Fruit fly (Drosophila melanogaster) whole organism, embryonic: ENCODE measurements around the gene Setx.

ENCODE experiments used
- ATbp ChIP-seq: fragments of 200-800 bp; sonication (Bioruptor generic); optimal IDR thresholded peaks from 2 replicates; lab custom pipeline; 2017; ENCODE audit warnings: missing biosample characterization, mild to moderate bottlenecking, missing genetic modification characterization, missing genetic modification reagents
- Atf-2 ChIP-seq: fragments of 200-800 bp; sonication (Bioruptor generic); optimal IDR thresholded peaks from 2 replicates; lab custom pipeline; 2016; ENCODE audit warnings: missing biosample characterization, missing genetic modification characterization
- CG10366 ChIP-seq: fragments of 200-800 bp; sonication (Bioruptor generic); IDR thresholded peaks from 2 replicates; pipeline ENCODE4 v1.3.6; 2022; ENCODE audit warnings: missing biosample characterization, missing genetic modification characterization
- CG11093 ChIP-seq: fragments of 200-800 bp; sonication (Bioruptor generic); IDR thresholded peaks from 3 replicates; pipeline ENCODE4 v1.3.6; 2022; ENCODE audit warnings: missing biosample characterization, missing genetic modification characterization
- CG12104 ChIP-seq: fragments of 200-800 bp; sonication (Bioruptor generic); optimal IDR thresholded peaks from 3 replicates; lab custom pipeline; 2016; ENCODE audit warnings: missing biosample characterization, missing genetic modification characterization
- CG12155 ChIP-seq: fragments of 200-800 bp; sonication (Bioruptor generic); optimal IDR thresholded peaks from 3 replicates; lab custom pipeline; 2016; ENCODE audit warnings: missing biosample characterization, missing genetic modification characterization
- CG12659 ChIP-seq: fragments of 200-800 bp; sonication (Bioruptor generic); optimal IDR thresholded peaks from 3 replicates; lab custom pipeline; 2017; ENCODE audit warnings: mild to moderate bottlenecking, missing biosample characterization, missing genetic modification reagents, missing genetic modification characterization
- CG13123 ChIP-seq: fragments of 200-800 bp; sonication (Bioruptor generic); optimal IDR thresholded peaks from 2 replicates; lab custom pipeline; 2016; ENCODE audit warnings: missing biosample characterization, missing genetic modification characterization
- CG1529 ChIP-seq: fragments of 200-800 bp; sonication (Bioruptor generic); optimal IDR thresholded peaks from 3 replicates; lab custom pipeline; 2018; ENCODE audit warnings: missing biosample characterization, missing genetic modification characterization
- CG15696 ChIP-seq: fragments of 200-800 bp; sonication (Bioruptor generic); optimal IDR thresholded peaks from 2 replicates; lab custom pipeline; 2019; ENCODE audit warnings: missing biosample characterization, mild to moderate bottlenecking, missing genetic modification characterization, moderate library complexity
- CG16813 ChIP-seq: fragments of 200-800 bp; sonication (Bioruptor generic); IDR thresholded peaks from 3 replicates; pipeline ENCODE4 v1.3.6; 2022; ENCODE audit warnings: missing biosample characterization, missing genetic modification characterization; ENCODE audit not compliant: partially characterized antibody
- CG17328 ChIP-seq: fragments of 200-800 bp; sonication (Bioruptor generic); IDR thresholded peaks from 2 replicates; pipeline ENCODE4 v1.3.6; 2022; ENCODE audit warnings: missing biosample characterization, missing genetic modification characterization
- CG17359 ChIP-seq: fragments of 200-800 bp; sonication (Bioruptor generic); optimal IDR thresholded peaks from 3 replicates; lab custom pipeline; 2018; ENCODE audit warnings: missing biosample characterization, mild to moderate bottlenecking, missing genetic modification characterization, moderate library complexity
- CG17829 ChIP-seq: fragments of 200-800 bp; optimal IDR thresholded peaks from 2 replicates; lab custom pipeline; 2019; ENCODE audit warnings: missing biosample characterization, mild to moderate bottlenecking, missing genetic modification characterization, moderate library complexity
- CG2120 ChIP-seq: fragments of 200-800 bp; sonication (Bioruptor generic); optimal IDR thresholded peaks from 3 replicates; lab custom pipeline; 2016; ENCODE audit warnings: missing biosample characterization, missing genetic modification characterization
- CG2199 ChIP-seq: fragments of 200-800 bp; sonication (Bioruptor generic); IDR thresholded peaks from 3 replicates; pipeline ENCODE4 v1.3.6; 2022; ENCODE audit warnings: missing biosample characterization, missing genetic modification characterization
- CG2712 ChIP-seq: fragments of 200-800 bp; optimal IDR thresholded peaks from 3 replicates; lab custom pipeline; 2019; ENCODE audit warnings: missing biosample characterization, mild to moderate bottlenecking, missing genetic modification characterization, moderate library complexity
- CG31388 ChIP-seq: fragments of 200-800 bp; sonication (Bioruptor generic); optimal IDR thresholded peaks from 2 replicates; lab custom pipeline; 2016; ENCODE audit warnings: missing biosample characterization, missing genetic modification characterization
- CG3838 ChIP-seq: fragments of 200-800 bp; sonication (Bioruptor generic); optimal IDR thresholded peaks from 3 replicates; lab custom pipeline; 2016; ENCODE audit warnings: missing biosample characterization, missing genetic modification characterization
- CG5953 ChIP-seq: fragments of 200-800 bp; sonication (Bioruptor generic); IDR thresholded peaks from 2 replicates; pipeline ENCODE4 v1.3.6; 2022; ENCODE audit warnings: missing biosample characterization, missing genetic modification characterization
- CG7271 ChIP-seq: fragments of 200-800 bp; sonication (Bioruptor generic); optimal IDR thresholded peaks from 2 replicates; lab custom pipeline; 2018; ENCODE audit warnings: missing biosample characterization, mild to moderate bottlenecking, missing genetic modification characterization, moderate library complexity
- CG7745 ChIP-seq: fragments of 200-800 bp; sonication (Bioruptor generic); optimal IDR thresholded peaks from 2 replicates; lab custom pipeline; 2018; ENCODE audit warnings: missing biosample characterization, mild to moderate bottlenecking, missing genetic modification characterization, moderate library complexity
- CG7963 ChIP-seq: fragments of 200-800 bp; sonication (Bioruptor generic); IDR thresholded peaks from 3 replicates; pipeline ENCODE4 v1.3.6; 2022; ENCODE audit warnings: missing biosample characterization, missing genetic modification characterization; ENCODE audit not compliant: partially characterized antibody
- CG8359 ChIP-seq: fragments of 200-800 bp; sonication (Bioruptor generic); optimal IDR thresholded peaks from 2 replicates; lab custom pipeline; 2017; ENCODE audit warnings: missing biosample characterization, mild to moderate bottlenecking, missing genetic modification characterization, borderline replicate concordance
- Dp ChIP-seq: fragments of 200-800 bp; sonication (Bioruptor generic); optimal IDR thresholded peaks from 2 replicates; lab custom pipeline; 2018; ENCODE audit warnings: missing biosample characterization, mild to moderate bottlenecking, missing genetic modification characterization, moderate library complexity
- Ets65A ChIP-seq: fragments of 200-800 bp; sonication (Bioruptor generic); peaks from one replicate; lab custom pipeline; 2016; ENCODE audit warnings: missing biosample characterization, missing genetic modification characterization
- Ets97D ChIP-seq: fragments of 200-800 bp; sonication (Bioruptor generic); optimal IDR thresholded peaks from 3 replicates; lab custom pipeline; 2016; ENCODE audit warnings: missing biosample characterization, missing genetic modification characterization
- Gsc ChIP-seq: fragments of 200-800 bp; sonication (Bioruptor generic); IDR thresholded peaks from 2 replicates; pipeline ENCODE4 v1.3.6; 2022; ENCODE audit warnings: missing biosample characterization, missing genetic modification characterization
- Lpt ChIP-seq: fragments of >200 bp; optimal IDR thresholded peaks from 2 replicates; lab custom pipeline; 2018; ENCODE audit warnings: missing biosample characterization, missing genetic modification characterization
- Opbp ChIP-seq: fragments of 200-800 bp; sonication (Bioruptor generic); IDR thresholded peaks from 3 replicates; pipeline ENCODE4 v1.3.6; 2022; ENCODE audit warnings: missing biosample characterization, missing genetic modification characterization; ENCODE audit not compliant: partially characterized antibody
- Rx ChIP-seq: fragments of 200-800 bp; sonication (Bioruptor generic); IDR thresholded peaks from 2 replicates; pipeline ENCODE4 v1.3.6; 2022; ENCODE audit warnings: missing biosample characterization, missing genetic modification characterization
- Stat92E ChIP-seq, 3 experiments: fragments of >200 bp in 2 of 3; fragments of 200-800 bp in 1 of 3; sonication (Bioruptor generic) in 1 of 3; optimal IDR thresholded peaks; 2 replicates each; lab custom pipeline; 2017 to 2019; ENCODE audit warnings: missing biosample characterization in 3 of 3, missing genetic modification characterization in 3 of 3, mild to moderate bottlenecking in 1 of 3, moderate library complexity in 1 of 3
- Trl ChIP-seq, 3 experiments: fragments of >200 bp in 2 of 3; fragments of 200-800 bp in 1 of 3; sonication (Bioruptor generic) in 1 of 3; optimal IDR thresholded peaks; 2 replicates in 1 of 3; 3 replicates in 2 of 3; lab custom pipeline; 2016 to 2017; ENCODE audit warnings: missing biosample characterization in 1 of 3, missing genetic modification characterization in 1 of 3
- bbx ChIP-seq: fragments of 200-800 bp; sonication (Bioruptor generic); IDR thresholded peaks from 2 replicates; pipeline ENCODE4 v1.3.6; 2022; ENCODE audit warnings: missing biosample characterization, missing genetic modification characterization; ENCODE audit not compliant: partially characterized antibody
- bowl ChIP-seq: fragments of 200-800 bp; sonication (Bioruptor generic); IDR thresholded peaks from 2 replicates; pipeline ENCODE4 v1.3.6; 2022; ENCODE audit warnings: missing biosample characterization, missing genetic modification characterization
- chif ChIP-seq, 2 experiments: fragments of 200-800 bp; sonication (Bioruptor generic); optimal IDR thresholded peaks; 3 replicates each; lab custom pipeline; 2016; ENCODE audit warnings: missing biosample characterization in 2 of 2, missing genetic modification characterization in 2 of 2
- crc ChIP-seq: fragments of 200-800 bp; sonication (Bioruptor generic); optimal IDR thresholded peaks from 2 replicates; lab custom pipeline; 2016; ENCODE audit warnings: missing biosample characterization, missing genetic modification characterization
- dpn ChIP-seq, 2 experiments: fragments of 200-800 bp; sonication (Bioruptor generic); optimal IDR thresholded peaks; 3 replicates each; lab custom pipeline; 2016; ENCODE audit warnings: missing biosample characterization in 2 of 2, missing genetic modification characterization in 2 of 2
- gro ChIP-seq: fragments of 200-800 bp; sonication (Bioruptor generic); optimal IDR thresholded peaks from 2 replicates; lab custom pipeline; 2016; ENCODE audit warnings: missing biosample characterization, missing genetic modification characterization
- kay ChIP-seq: fragments of 200-800 bp; sonication (Bioruptor generic); optimal IDR thresholded peaks from 2 replicates; lab custom pipeline; 2016; ENCODE audit warnings: missing biosample characterization, missing genetic modification characterization
- nerfin-1 ChIP-seq: fragments of 200-800 bp; sonication (Bioruptor generic); optimal IDR thresholded peaks from 3 replicates; lab custom pipeline; 2019; ENCODE audit warnings: missing biosample characterization, mild to moderate bottlenecking, missing genetic modification characterization, moderate library complexity
- nom ChIP-seq: fragments of 200-800 bp; sonication (Bioruptor generic); optimal IDR thresholded peaks from 2 replicates; lab custom pipeline; 2017; ENCODE audit warnings: missing biosample characterization, missing genetic modification characterization, mild to moderate bottlenecking, moderate library complexity, missing genetic modification reagents
- pros ChIP-seq: fragments of 200-800 bp; sonication (Bioruptor generic); optimal IDR thresholded peaks from 3 replicates; lab custom pipeline; 2019; ENCODE audit warnings: missing biosample characterization, mild to moderate bottlenecking, missing genetic modification characterization, moderate library complexity
- run ChIP-seq: fragments of 200-800 bp; sonication (Bioruptor generic); optimal IDR thresholded peaks from 3 replicates; lab custom pipeline; 2018; ENCODE audit warnings: missing biosample characterization, mild to moderate bottlenecking, missing genetic modification characterization
- sim ChIP-seq: fragments of 200-800 bp; sonication (Bioruptor generic); IDR thresholded peaks from 2 replicates; pipeline ENCODE4 v1.3.6; 2022; ENCODE audit warnings: missing biosample characterization, missing genetic modification characterization
- slou ChIP-seq: fragments of 200-800 bp; sonication (Bioruptor generic); optimal IDR thresholded peaks from 3 replicates; lab custom pipeline; 2016; ENCODE audit warnings: missing biosample characterization, missing genetic modification characterization
- sqz ChIP-seq: fragments of 200-800 bp; sonication (Bioruptor generic); optimal IDR thresholded peaks from 3 replicates; lab custom pipeline; 2018; ENCODE audit warnings: missing biosample characterization, mild to moderate bottlenecking, missing genetic modification characterization
- toy ChIP-seq: fragments of 200-800 bp; sonication (Bioruptor generic); IDR thresholded peaks from 2 replicates; pipeline ENCODE4 v1.3.6; 2022; ENCODE audit warnings: missing biosample characterization, missing genetic modification characterization
- wdn ChIP-seq: fragments of 200-800 bp; sonication (Bioruptor generic); IDR thresholded peaks from 2 replicates; pipeline ENCODE4 v1.3.6; 2022; ENCODE audit warnings: missing biosample characterization, missing genetic modification characterization

Setx gene

DNA sequence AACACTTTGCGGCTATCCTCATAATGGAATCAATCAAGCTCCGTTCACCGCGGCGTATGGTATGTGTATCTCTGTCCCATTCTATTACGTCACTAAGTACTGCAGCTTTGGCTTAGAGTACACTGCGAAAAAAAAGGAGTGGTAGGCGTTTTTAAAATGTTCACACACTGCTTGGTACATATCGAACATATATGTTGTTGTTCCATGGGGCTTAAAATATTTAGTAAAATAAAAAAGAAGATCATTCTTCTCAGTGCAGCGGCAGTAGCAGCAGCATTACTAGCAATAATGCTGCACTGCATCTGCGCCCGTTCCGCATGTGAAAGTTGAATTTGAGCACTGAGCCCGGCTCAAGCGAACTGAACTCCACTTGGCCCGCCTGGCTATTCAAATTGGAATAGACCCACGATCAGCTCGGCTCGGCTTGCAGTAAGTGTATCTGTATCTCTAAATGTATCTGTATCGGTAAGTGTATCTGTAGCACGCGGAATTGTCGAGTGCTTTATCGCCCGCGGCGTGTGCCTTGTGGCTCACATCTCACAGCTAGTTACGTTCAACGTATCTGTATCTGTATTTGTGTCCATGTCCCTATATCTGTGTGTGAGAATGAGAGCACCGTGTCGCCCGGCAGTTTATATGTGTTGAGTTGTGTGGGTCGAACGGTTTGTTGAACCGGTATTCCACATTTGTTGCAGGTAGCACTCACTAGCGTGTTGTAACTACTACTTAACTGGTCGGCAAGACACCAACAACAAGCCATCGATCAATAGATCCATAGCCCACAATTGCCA, 16.1 kb upstream of the Setx start (continued):
- TF ChIP-seq CG8359 (no peak), CG2120 (GFP tag; lab: Kevin White, UChicago) (no peak), Rx (GFP tag; lab: Robert Waterston, UW) (peak; percentile 58), sim (GFP tag; lab: Robert Waterston, UW) (no peak), bbx (GFP tag; lab: Robert Waterston, UW) (no peak), Stat92E (GFP tag; optimal IDR thresholded peaks at IDR 0.05; lab: Kevin White, UChicago) (no peak), ATbp (GFP tag; lab: Kevin White, UChicago) (peak; percentile 58), nerfin-1 (peak; percentile 20), wdn (GFP tag; lab: Robert Waterston, UW) (no peak), kay (GFP tag; lab: Kevin White, UChicago) (no peak), gro (no peak), CG2199 (GFP tag; lab: Robert Waterston, UW) (0 out of 3 replicates have a peak, but pooled peaks have one; percentile 15), slou (GFP tag; lab: Kevin White, UChicago) (no peak), CG10366 (GFP tag; lab: Robert Waterston, UW) (peak; percentile 67), CG7963 (GFP tag; lab: Robert Waterston, UW) (no peak), nom (GFP tag; lab: Kevin White, UChicago) (no peak), CG17359 (tag; lab: Kevin White, UChicago) (peak; percentile 82), chif (GFP tag; optimal IDR thresholded peaks at IDR 0.05; lab: Kevin White, UChicago) (peak in 1 of 2 experiments; percentile 50), CG2712 (tag; lab: Kevin White, UChicago) (peak; percentile 33), Atf-2 (GFP tag; lab: Kevin White, UChicago) (peak; percentile 37), CG15696 (tag; lab: Kevin White, UChicago) (no peak), Trl (optimal IDR thresholded peaks at IDR 0.05; lab: Kevin White, UChicago) (no peak), Trl (GFP tag; optimal IDR thresholded peaks at IDR 0.05; lab: Kevin White, UChicago) (no peak), CG12104 (GFP tag; lab: Kevin White, UChicago) (no peak), CG11093 (peak; percentile 26; the same call in 1 of the 3 replicates), crc (GFP tag; lab: Kevin White, UChicago) (no peak), CG31388 (GFP tag; lab: Kevin White, UChicago) (no peak), CG7271 (tag; lab: Kevin White, UChicago) (no peak), CG12155 (GFP tag; lab: Kevin White, UChicago) (no peak), CG5953 (GFP tag; lab: Robert Waterston, UW) (peak; percentile 52; the same call in 1 of the 2 replicates), Lpt (GFP tag; lab: Kevin White, UChicago) (no peak), pros (no peak), CG1529 (GFP tag; lab: Kevin White, UChicago) (peak; percentile 51), run (tag; lab: Kevin White, UChicago) (no peak), dpn (GFP tag; optimal IDR thresholded peaks at IDR 0.05; lab: Kevin White, UChicago) (peak; percentile 36 to 51), CG13123 (GFP tag; lab: Kevin White, UChicago) (no peak), toy (GFP tag; lab: Robert Waterston, UW) (no peak), Ets97D (GFP tag; lab: Kevin White, UChicago) (no peak), CG16813 (GFP tag; lab: Robert Waterston, UW) (no peak), Gsc (GFP tag; lab: Robert Waterston, UW) (peak; percentile 46; the same call in 1 of the 2 replicates), CG17829 (no peak), CG7745 (tag; lab: Kevin White, UChicago) (no peak), bowl (no peak; the same call in 1 of the 2 replicates), CG3838 (GFP tag; lab: Kevin White, UChicago) (no peak), CG12659 (GFP tag; lab: Kevin White, UChicago) (peak; percentile 58), CG17328 (peak; percentile 63), sqz (GFP tag; lab: Kevin White, UChicago) (peak; percentile 27), Dp (GFP tag; lab: Kevin White, UChicago) (no peak), Ets65A (GFP tag; lab: Kevin White, UChicago) (peak; percentile 46), Opbp (GFP tag; lab: Robert Waterston, UW) (no peak)
